Worm (Caenorhabditis elegans) whole organism, late embryonic: ENCODE results near the gene C18B2.4.

Experiments used
- C08G9.2 ChIP-seq: sonication (generic microtip); optimal IDR thresholded peaks from 2 replicates; lab custom pipeline; 2016; ENCODE audit warnings: mild to moderate bottlenecking, missing genetic modification characterization, moderate library complexity, missing compliant biosample characterization
- K02D7.2 ChIP-seq: sonication (generic microtip); optimal IDR thresholded peaks from 2 replicates; lab custom pipeline; 2017; ENCODE audit warnings: mild to moderate bottlenecking, missing genetic modification characterization, missing compliant biosample characterization
- K09A11.1 ChIP-seq: sonication (generic microtip); optimal IDR thresholded peaks from 2 replicates; lab custom pipeline; 2017; ENCODE audit warnings: antibody characterized with exemption, mild to moderate bottlenecking, missing genetic modification characterization, missing compliant biosample characterization; ENCODE audit not compliant: insufficient read depth
- T23F11.4 ChIP-seq: fragments of 200-800 bp; sonication (Bioruptor generic); optimal IDR thresholded peaks from 2 replicates; lab custom pipeline; 2018; ENCODE audit warnings: mild to moderate bottlenecking, missing genetic modification characterization, missing compliant biosample characterization
- ama-1 ChIP-seq: fragments of 150-350 bp; optimal IDR thresholded peaks from 2 replicates; lab custom pipeline; 2014
- ceh-22 ChIP-seq: sonication (generic microtip); optimal IDR thresholded peaks from 2 replicates; lab custom pipeline; 2017; ENCODE audit warnings: missing biosample characterization, missing genetic modification characterization
- ceh-30 ChIP-seq: fragments of 150-350 bp; optimal IDR thresholded peaks from 2 replicates; lab custom pipeline; 2014; ENCODE audit warnings: missing biosample characterization, missing genetic modification characterization
- ceh-34 ChIP-seq: sonication (generic microtip); optimal IDR thresholded peaks from 2 replicates; lab custom pipeline; 2016; ENCODE audit warnings: mild to moderate bottlenecking, missing genetic modification characterization, missing compliant biosample characterization
- ceh-45 ChIP-seq: fragments of 200-800 bp; sonication (Bioruptor generic); IDR thresholded peaks from 2 replicates; pipeline ENCODE4 v1.3.6; 2022; ENCODE audit warnings: missing genetic modification reagents, missing genetic modification characterization, missing compliant biosample characterization
- ceh-6 ChIP-seq: fragments of 200-800 bp; sonication (Bioruptor generic); optimal IDR thresholded peaks from 2 replicates; lab custom pipeline; 2018; ENCODE audit warnings: mild to moderate bottlenecking, missing genetic modification characterization, missing compliant biosample characterization
- ceh-9 ChIP-seq: sonication (generic microtip); optimal IDR thresholded peaks from 2 replicates; lab custom pipeline; 2016; ENCODE audit warnings: mild to moderate bottlenecking, missing genetic modification characterization, inconsistent platforms, missing compliant biosample characterization
- che-1 ChIP-seq: sonication (generic microtip); optimal IDR thresholded peaks from 2 replicates; lab custom pipeline; 2016; ENCODE audit warnings: mild to moderate bottlenecking, missing genetic modification characterization, missing compliant biosample characterization
- dmd-4 ChIP-seq: sonication (generic microtip); optimal IDR thresholded peaks from 2 replicates; lab custom pipeline; 2016; ENCODE audit warnings: borderline replicate concordance, missing genetic modification characterization, missing compliant biosample characterization
- elt-4 ChIP-seq: sonication (generic microtip); optimal IDR thresholded peaks from 2 replicates; lab custom pipeline; 2016; ENCODE audit warnings: missing genetic modification characterization, missing compliant biosample characterization
- ets-4 ChIP-seq: sonication (generic microtip); optimal IDR thresholded peaks from 2 replicates; lab custom pipeline; 2016; ENCODE audit warnings: missing genetic modification characterization, missing compliant biosample characterization
- fkh-6 ChIP-seq: sonication (generic microtip); optimal IDR thresholded peaks from 2 replicates; lab custom pipeline; 2016; ENCODE audit warnings: missing genetic modification characterization, missing compliant biosample characterization
- gmeb-2 ChIP-seq: sonication (generic microtip); optimal IDR thresholded peaks from 2 replicates; lab custom pipeline; 2016; ENCODE audit warnings: missing genetic modification characterization, inconsistent platforms, missing compliant biosample characterization
- hlh-13 ChIP-seq: fragments of 200-800 bp; sonication (Bioruptor generic); optimal IDR thresholded peaks from 2 replicates; lab custom pipeline; 2018; ENCODE audit warnings: mild to moderate bottlenecking, missing genetic modification characterization, missing compliant biosample characterization
- lin-11 ChIP-seq: fragments of 200-800 bp; sonication (Bioruptor generic); optimal IDR thresholded peaks from 2 replicates; lab custom pipeline; 2018; ENCODE audit warnings: mild to moderate bottlenecking, missing genetic modification characterization, missing compliant biosample characterization
- madf-2 ChIP-seq: sonication (generic microtip); optimal IDR thresholded peaks from 2 replicates; lab custom pipeline; 2017; ENCODE audit warnings: missing genetic modification characterization, missing compliant biosample characterization
- mec-3 ChIP-seq: sonication (generic microtip); optimal IDR thresholded peaks from 2 replicates; lab custom pipeline; 2016; ENCODE audit warnings: borderline replicate concordance, missing genetic modification characterization, missing compliant biosample characterization
- nfya-1 ChIP-seq: sonication (generic microtip); optimal IDR thresholded peaks from 2 replicates; lab custom pipeline; 2017; ENCODE audit warnings: missing genetic modification characterization, mild to moderate bottlenecking, missing compliant biosample characterization, antibody characterized with exemption, moderate library complexity
- odd-2 ChIP-seq: sonication (generic microtip); optimal IDR thresholded peaks from 2 replicates; lab custom pipeline; 2017; ENCODE audit warnings: antibody characterized with exemption, mild to moderate bottlenecking, missing genetic modification characterization, missing compliant biosample characterization
- pag-3 ChIP-seq: sonication (generic microtip); optimal IDR thresholded peaks from 2 replicates; lab custom pipeline; 2016; ENCODE audit warnings: missing compliant biosample characterization, missing genetic modification characterization, borderline replicate concordance
- pha-4 ChIP-seq: fragments of 150-350 bp; optimal IDR thresholded peaks from 2 replicates; lab custom pipeline; 2018; ENCODE audit warnings: missing biosample characterization, missing genetic modification reagents, missing genetic modification characterization
- pros-1 ChIP-seq: fragments of 150-350 bp; optimal IDR thresholded peaks from 2 replicates; lab custom pipeline; 2014; ENCODE audit warnings: missing biosample characterization, missing genetic modification reagents, missing genetic modification characterization
- rnt-1 ChIP-seq: sonication (generic microtip); optimal IDR thresholded peaks from 2 replicates; lab custom pipeline; 2016; ENCODE audit warnings: missing genetic modification characterization, missing compliant biosample characterization
- sox-2 ChIP-seq: fragments of 200-800 bp; sonication (Bioruptor generic); IDR thresholded peaks from 2 replicates; pipeline ENCODE4 v1.3.6; 2022; ENCODE audit warnings: missing genetic modification reagents, missing genetic modification characterization, missing compliant biosample characterization
- tbx-2 ChIP-seq: sonication (generic microtip); optimal IDR thresholded peaks from 2 replicates; lab custom pipeline; 2016; ENCODE audit warnings: missing genetic modification characterization, missing compliant biosample characterization
- ttx-3 ChIP-seq: sonication (generic microtip); optimal IDR thresholded peaks from 2 replicates; lab custom pipeline; 2016; ENCODE audit warnings: missing genetic modification reagents, missing genetic modification characterization, missing compliant biosample characterization
- unc-42 ChIP-seq: sonication (generic microtip); optimal IDR thresholded peaks from 2 replicates; lab custom pipeline; 2016; ENCODE audit warnings: missing genotype, missing genetic modification characterization, missing compliant biosample characterization
- unc-86 ChIP-seq: sonication (generic microtip); optimal IDR thresholded peaks from 2 replicates; lab custom pipeline; 2016; ENCODE audit warnings: missing genetic modification characterization, missing compliant biosample characterization
- zip-5 ChIP-seq: sonication (generic microtip); optimal IDR thresholded peaks from 2 replicates; lab custom pipeline; 2016; ENCODE audit warnings: missing genetic modification characterization, missing compliant biosample characterization

C18B2.4 gene

DNA sequence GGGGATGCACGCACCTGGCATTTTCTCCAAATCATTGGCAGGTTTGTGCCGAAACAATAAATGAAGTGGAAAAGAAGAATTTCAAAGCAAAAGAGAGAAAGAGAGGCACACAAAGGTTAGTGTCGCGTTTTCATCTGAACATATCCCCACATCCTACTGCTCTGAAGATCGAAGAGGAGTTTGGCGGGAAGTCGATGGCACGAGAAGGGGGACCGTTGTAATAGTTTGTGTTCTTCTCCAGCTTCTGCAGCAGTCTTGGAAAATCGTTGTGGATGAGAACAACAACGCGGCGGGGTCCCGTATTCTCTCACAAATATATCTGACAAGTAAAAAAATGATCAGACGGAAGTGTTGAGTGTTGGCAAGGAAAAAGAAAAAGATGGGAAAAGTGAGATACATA lies 40.4 kb upstream of the C18B2.4 start:
- TF ChIP-seq che-1 (no peak), ama-1 (lab: Kevin White, UChicago) (peak; percentile 9)

- TF ChIP-seq madf-2 = no peak
- no peak for TF ChIP-seq zip-5
- TF ChIP-seq ceh-6 = no peak
- no peak for TF ChIP-seq unc-86 (tag; lab: Kevin White, UChicago)
- TF ChIP-seq ceh-22 = no peak
- TF ChIP-seq lin-11 (tag; lab: Kevin White, UChicago) = no peak
- TF ChIP-seq gmeb-2 (tag; lab: Kevin White, UChicago) = no peak
- TF ChIP-seq tbx-2 (tag; lab: Kevin White, UChicago) = no peak
- no peak for TF ChIP-seq C08G9.2 (tag; lab: Kevin White, UChicago)
- no peak for TF ChIP-seq pha-4 (tag; lab: Kevin White, UChicago)
- TF ChIP-seq hlh-13 (GFP tag; lab: Kevin White, UChicago) = no peak
- TF ChIP-seq sox-2 (GFP tag; lab: Robert Waterston, UW) = no peak
- no peak for TF ChIP-seq ceh-34 (tag; lab: Kevin White, UChicago)
- TF ChIP-seq dmd-4 (tag; lab: Kevin White, UChicago) = no peak
- TF ChIP-seq K09A11.1 (tag; lab: Kevin White, UChicago) = no peak
- no peak for TF ChIP-seq ceh-9 (tag; lab: Kevin White, UChicago)
- TF ChIP-seq odd-2 (tag; lab: Kevin White, UChicago) = no peak
- TF ChIP-seq nfya-1 (tag; lab: Kevin White, UChicago) = no peak
- TF ChIP-seq, all 69 proteins: peak for 0
Measured at ce11 chrX:3644796-3645195, 39.3 kb upstream of the C18B2.4 start, which contains the start of gene tmem-24. TSS of gene tmem-24 (minus strand) at chrX:3644896.

DNA sequence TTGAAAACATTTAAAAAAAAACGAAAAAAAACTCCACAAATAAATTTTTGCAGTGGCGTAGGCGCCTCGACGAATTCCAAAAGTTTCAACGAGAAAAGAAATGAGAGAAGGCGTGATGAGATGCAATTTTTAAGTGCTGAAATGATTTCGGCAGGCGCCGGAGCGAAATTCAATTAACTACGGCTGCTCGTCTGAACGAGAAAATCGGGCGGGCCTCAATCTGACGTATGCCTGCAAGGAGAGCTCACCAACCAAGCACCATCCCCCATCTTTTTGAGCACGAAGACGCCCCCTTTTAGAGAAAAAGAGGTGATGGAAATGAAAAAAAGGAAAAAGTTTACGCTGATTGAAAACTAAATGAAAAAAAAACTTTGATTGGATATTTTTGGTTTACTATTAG lies 29.2 kb upstream of the C18B2.4 start:
- peak; percentile 66 for TF ChIP-seq unc-42 (tag; lab: Kevin White, UChicago)
- no peak for TF ChIP-seq zip-5

ce11 chrX:3633654-3634053 lies 28.1 kb upstream of the C18B2.4 start, which contains the start of gene gst-11:
TSS of gene gst-11 (minus strand) at chrX:3633754.
- no peak for TF ChIP-seq unc-42 (tag; lab: Kevin White, UChicago)
- no peak for TF ChIP-seq ceh-30 (tag; lab: Kevin White, UChicago)
- no peak for TF ChIP-seq pros-1 (tag; lab: Kevin White, UChicago)
- no peak for TF ChIP-seq ttx-3 (tag; lab: Kevin White, UChicago)
- no peak for TF ChIP-seq ceh-22
- no peak for TF ChIP-seq K02D7.2 (tag; lab: Kevin White, UChicago)
- no peak for TF ChIP-seq T23F11.4 (GFP tag; lab: Kevin White, UChicago)
- TF ChIP-seq ets-4 (tag; lab: Kevin White, UChicago) = no peak

- TF ChIP-seq ceh-45 (GFP tag; lab: Robert Waterston, UW) (no peak), nfya-1 (tag; lab: Kevin White, UChicago) (no peak), rnt-1 (tag; lab: Kevin White, UChicago) (peak; percentile 23), T23F11.4 (GFP tag; lab: Kevin White, UChicago) (no peak), ceh-6 (no peak), fkh-6 (tag; lab: Kevin White, UChicago) (no peak), pros-1 (tag; lab: Kevin White, UChicago) (no peak), dmd-4 (tag; lab: Kevin White, UChicago) (no peak), pag-3 (tag; lab: Kevin White, UChicago) (no peak), mec-3 (tag; lab: Kevin White, UChicago) (no peak), elt-4 (tag; lab: Kevin White, UChicago) (peak; percentile 20)
Measured at ce11 chrX:3631550-3631949, 26.0 kb upstream of the C18B2.4 start.
